Worm (Caenorhabditis elegans) whole organism, L4/young adult: ENCODE measurements around the gene ptp-4A2.

Source experiments
- W03F9.2 ChIP-seq: fragments of 150-350 bp; optimal IDR thresholded peaks from 2 replicates; lab custom pipeline; 2014; ENCODE audit warnings: missing biosample characterization, missing genetic modification characterization
- him-1 ChIP-seq: sonication (generic microtip); optimal IDR thresholded peaks from 2 replicates; lab custom pipeline; 2016; ENCODE audit warnings: missing genotype, missing genetic modification reagents, missing genetic modification characterization, missing compliant biosample characterization

- no peak for TF ChIP-seq W03F9.2
- peak; percentile 28 for TF ChIP-seq him-1 (tag; lab: Kevin White, UChicago)
Observed at ce11 chrX:3945681-3946080, 2.6 kb upstream of the ptp-4A2 start.
